Worm (Caenorhabditis elegans) whole organism, young adult: ENCODE data around the gene cest-8.

Source experiments
- K11D2.4 ChIP-seq: fragments of 200-800 bp; sonication (Bioruptor generic); IDR thresholded peaks from 2 replicates; pipeline ENCODE4 v1.3.6; 2022; ENCODE audit warnings: missing genetic modification reagents, missing genetic modification characterization, missing compliant biosample characterization
- ama-1 ChIP-seq, 3 experiments: fragments of 150-350 bp in 1 of 3; sonication (generic microtip) in 2 of 3; optimal IDR thresholded peaks; 2 replicates each; lab custom pipeline; 2014 to 2018; ENCODE audit warnings: missing biosample characterization in 2 of 3, missing genetic modification characterization in 2 of 3, missing genetic modification reagents in 2 of 3
- bed-2 ChIP-seq: fragments of 200-800 bp; sonication (Bioruptor generic); IDR thresholded peaks from 2 replicates; pipeline ENCODE4 v1.3.6; 2022; ENCODE audit warnings: missing genetic modification reagents, missing genetic modification characterization, missing compliant biosample characterization
- ceh-40 ChIP-seq: fragments of 200-800 bp; sonication (Bioruptor generic); IDR thresholded peaks from 2 replicates; pipeline ENCODE4 v1.3.6; 2022; ENCODE audit warnings: missing genetic modification characterization, missing compliant biosample characterization
- hsf-1 ChIP-seq: fragments of 200-800 bp; sonication (Bioruptor generic); IDR thresholded peaks from 2 replicates; pipeline ENCODE4 v1.3.6; 2022; ENCODE audit warnings: missing genetic modification reagents, missing genetic modification characterization, missing compliant biosample characterization
- lir-1 ChIP-seq: fragments of 200-800 bp; sonication (Bioruptor generic); conservative IDR thresholded peaks from 2 replicates; pipeline ENCODE4 v1.3.6; 2022; ENCODE audit warnings: missing genetic modification reagents, missing genetic modification characterization, missing compliant biosample characterization
- mxl-1 ChIP-seq: sonication (generic microtip); optimal IDR thresholded peaks from 2 replicates; lab custom pipeline; 2016; ENCODE audit warnings: missing genetic modification characterization, missing compliant biosample characterization
- snpc-4 ChIP-seq, 5 experiments: fragments of 150-350 bp in 1 of 5; sonication (generic microtip) in 4 of 5; optimal IDR thresholded peaks; 2 replicates each; lab custom pipeline; 2014 to 2018; ENCODE audit warnings: missing genetic modification characterization in 5 of 5, missing biosample characterization in 3 of 5, antibody characterized with exemption in 2 of 5, mild to moderate bottlenecking in 2 of 5, missing compliant biosample characterization in 2 of 5, missing genotype in 2 of 5, moderate library complexity in 2 of 5, missing genetic modification reagents in 1 of 5
- unc-62 ChIP-seq: fragments of 150-350 bp; optimal IDR thresholded peaks from 2 replicates; lab custom pipeline; 2014; ENCODE audit warnings: missing biosample characterization, missing genetic modification reagents, missing genetic modification characterization

ce11 chrX:12176394-12176793 lies 43.1 kb upstream of the cest-8 start:
- TF ChIP-seq ama-1 (optimal IDR thresholded peaks at IDR 0.05; lab: Kevin White, UChicago) (no peak), ama-1 (GFP tag; optimal IDR thresholded peaks at IDR 0.05; lab: Kevin White, UChicago) (no peak), ceh-40 (GFP tag; lab: Robert Waterston, UW) (no peak), bed-2 (GFP tag; lab: Robert Waterston, UW) (no peak), lir-1 (no peak), hsf-1 (GFP tag; lab: Robert Waterston, UW) (no peak), snpc-4 (GFP tag; optimal IDR thresholded peaks at IDR 0.05; lab: Kevin White, UChicago) (no peak), snpc-4 (tag; optimal IDR thresholded peaks at IDR 0.05; lab: Kevin White, UChicago) (no peak), unc-62 (no peak), mxl-1 (no peak), K11D2.4 (GFP tag; lab: Robert Waterston, UW) (no peak)
